Worm (Caenorhabditis elegans): ENCODE data around the gene gid-2.

- TF ChIP-seq unc-62 (GFP tag; optimal IDR thresholded peaks at IDR 0.05), result no peak
- TF ChIP-seq zag-1 (tag; optimal IDR thresholded peaks at IDR 0.05), result no peak
- TF ChIP-seq sma-9 (GFP tag; optimal IDR thresholded peaks at IDR 0.05), result no peak
- TF ChIP-seq sma-9 (tag; optimal IDR thresholded peaks at IDR 0.05), result no peak
- TF ChIP-seq snpc-4 (tag; optimal IDR thresholded peaks at IDR 0.05), result no peak
- TF ChIP-seq R02D3.7 (tag; optimal IDR thresholded peaks at IDR 0.05), result no peak
Observed at ce11 chrX:2457461-2457860, 18.7 kb upstream of the gid-2 start.
